Worm (Caenorhabditis elegans) whole organism, late embryonic: Measurements from ENCODE around the gene T28A11.19.

Experiments used
- ama-1 ChIP-seq: fragments of 150-350 bp; optimal IDR thresholded peaks from 2 replicates; lab custom pipeline; 2014
- ceh-19 ChIP-seq: fragments of 200-800 bp; sonication (Bioruptor generic); optimal IDR thresholded peaks from 2 replicates; lab custom pipeline; 2018; ENCODE audit warnings: mild to moderate bottlenecking, missing genetic modification characterization, missing compliant biosample characterization
- ets-4 ChIP-seq: sonication (generic microtip); optimal IDR thresholded peaks from 2 replicates; lab custom pipeline; 2016; ENCODE audit warnings: missing genetic modification characterization, missing compliant biosample characterization
- fkh-10 ChIP-seq: fragments of 150-350 bp; optimal IDR thresholded peaks from 2 replicates; lab custom pipeline; 2014; ENCODE audit warnings: missing biosample characterization, missing genetic modification reagents, missing genetic modification characterization
- pha-4 ChIP-seq: fragments of 150-350 bp; optimal IDR thresholded peaks from 2 replicates; lab custom pipeline; 2018; ENCODE audit warnings: missing biosample characterization, missing genetic modification reagents, missing genetic modification characterization
- pros-1 ChIP-seq: fragments of 150-350 bp; optimal IDR thresholded peaks from 2 replicates; lab custom pipeline; 2014; ENCODE audit warnings: missing biosample characterization, missing genetic modification reagents, missing genetic modification characterization
- ttx-3 ChIP-seq: sonication (generic microtip); optimal IDR thresholded peaks from 2 replicates; lab custom pipeline; 2016; ENCODE audit warnings: missing genetic modification reagents, missing genetic modification characterization, missing compliant biosample characterization
- zip-5 ChIP-seq: sonication (generic microtip); optimal IDR thresholded peaks from 2 replicates; lab custom pipeline; 2016; ENCODE audit warnings: missing genetic modification characterization, missing compliant biosample characterization

DNA sequence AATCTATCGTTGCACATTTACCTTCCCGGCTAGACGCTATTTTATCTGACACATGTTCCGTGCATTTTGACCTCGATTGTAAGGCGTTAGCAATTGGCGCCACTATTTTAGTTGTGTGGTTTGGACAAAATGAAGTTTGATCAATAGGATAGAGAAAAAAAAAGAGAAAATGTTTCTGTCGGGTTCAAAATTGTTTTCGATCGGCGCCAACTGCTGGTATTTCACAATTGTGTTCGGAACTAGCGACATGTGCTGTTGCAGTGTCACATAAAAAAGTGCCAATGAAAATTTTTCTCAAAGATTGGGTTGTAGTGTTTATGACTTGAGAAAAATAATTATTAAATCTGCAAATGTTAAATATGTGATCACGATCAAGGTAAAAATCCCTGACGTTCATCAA lies 9.8 kb upstream of the T28A11.19 start:
- TF ChIP-seq fkh-10 (GFP tag; lab: Kevin White, UChicago) (no peak), ets-4 (tag; lab: Kevin White, UChicago) (no peak), zip-5 (tag; lab: Kevin White, UChicago) (no peak), ama-1 (lab: Kevin White, UChicago) (no peak), ttx-3 (tag; lab: Kevin White, UChicago) (no peak), ceh-19 (no peak), pros-1 (tag; lab: Kevin White, UChicago) (no peak), pha-4 (tag; lab: Kevin White, UChicago) (no peak)
